Fruit fly (Drosophila melanogaster): ENCODE measurements around the gene CG11327.
A peak's percentile ranks its signal among the peaks of the same experiment; 100 is the strongest.

CG11327 gene

dm6 chr2L:6647103-6647711 lies 39.3 kb downstream of the CG11327 start:
- TF ChIP-seq CG7045 (GFP tag; optimal IDR thresholded peaks at IDR 0.05) (peak; percentile 91), CG14711 (tag; optimal IDR thresholded peaks at IDR 0.05) (peak; percentile 90), bab1 (GFP tag; optimal IDR thresholded peaks at IDR 0.05) (peak; percentile 86), CG5204 (GFP tag; optimal IDR thresholded peaks at IDR 0.05) (peak; percentile 92), Crg-1 (GFP tag; optimal IDR thresholded peaks at IDR 0.05) (peak; percentile 79), Clk (GFP tag; optimal IDR thresholded peaks at IDR 0.05) (peak; percentile 82), Mnt (GFP tag; optimal IDR thresholded peaks at IDR 0.05) (peak; percentile 69), toe (GFP tag; optimal IDR thresholded peaks at IDR 0.05) (no peak), CG7101 (tag; optimal IDR thresholded peaks at IDR 0.05) (peak; percentile 95), cic (GFP tag; optimal IDR thresholded peaks at IDR 0.05) (peak; percentile 84), CG11617 (GFP tag; optimal IDR thresholded peaks at IDR 0.05) (peak; percentile 93), Hr96 (GFP tag; optimal IDR thresholded peaks at IDR 0.05) (peak; percentile 90), kay (GFP tag; ENCODE audit: borderline replicate concordance) (peak; percentile 98), pad (GFP tag; optimal IDR thresholded peaks at IDR 0.05) (peak; percentile 69), ovo (GFP tag; optimal IDR thresholded peaks at IDR 0.05) (peak; percentile 88), CG12768 (GFP tag; optimal IDR thresholded peaks at IDR 0.05) (peak; percentile 90), tj (GFP tag; optimal IDR thresholded peaks at IDR 0.05) (peak; percentile 82), CG33017 (tag; optimal IDR thresholded peaks at IDR 0.05) (peak; percentile 94), cnc (optimal IDR thresholded peaks at IDR 0.05) (no peak), CG1620 (GFP tag; optimal IDR thresholded peaks at IDR 0.05) (peak; percentile 84)

- peak; percentile 52 for TF ChIP-seq cic (GFP tag; optimal IDR thresholded peaks at IDR 0.05)
- no peak for TF ChIP-seq CG12768 (GFP tag; optimal IDR thresholded peaks at IDR 0.05)
- TF ChIP-seq tj (GFP tag; optimal IDR thresholded peaks at IDR 0.05), result peak; percentile 93
- peak; percentile 48 for TF ChIP-seq Mnt (GFP tag; optimal IDR thresholded peaks at IDR 0.05)
- no peak for TF ChIP-seq CG33017 (tag; optimal IDR thresholded peaks at IDR 0.05)
- TF ChIP-seq Crg-1 (GFP tag; optimal IDR thresholded peaks at IDR 0.05), result peak; percentile 19
- TF ChIP-seq kay (GFP tag; ENCODE audit: borderline replicate concordance), result peak; percentile 99
- TF ChIP-seq Hr96 (GFP tag; optimal IDR thresholded peaks at IDR 0.05), result no peak
- no peak for TF ChIP-seq bab1 (GFP tag; optimal IDR thresholded peaks at IDR 0.05)
- TF ChIP-seq CG14711 (tag; optimal IDR thresholded peaks at IDR 0.05), result no peak
- TF ChIP-seq Clk (GFP tag; optimal IDR thresholded peaks at IDR 0.05), result no peak
These were observed 42.0 kb downstream of the CG11327 start for dm6 chr2L:6644421-6645059.

- TF ChIP-seq Crg-1 (GFP tag; optimal IDR thresholded peaks at IDR 0.05) (peak; percentile 4), pad (GFP tag; optimal IDR thresholded peaks at IDR 0.05) (no peak), Hr96 (GFP tag; optimal IDR thresholded peaks at IDR 0.05) (no peak), CG33017 (tag; optimal IDR thresholded peaks at IDR 0.05) (no peak), cnc (optimal IDR thresholded peaks at IDR 0.05) (no peak), toe (GFP tag; optimal IDR thresholded peaks at IDR 0.05) (no peak), CG7101 (tag; optimal IDR thresholded peaks at IDR 0.05) (no peak), cic (GFP tag; optimal IDR thresholded peaks at IDR 0.05) (no peak), tj (GFP tag; optimal IDR thresholded peaks at IDR 0.05) (peak; percentile 85), CG1620 (GFP tag; optimal IDR thresholded peaks at IDR 0.05) (no peak), kay (GFP tag; ENCODE audit: borderline replicate concordance) (peak; percentile 37), ovo (GFP tag; optimal IDR thresholded peaks at IDR 0.05) (no peak), CG14711 (tag; optimal IDR thresholded peaks at IDR 0.05) (no peak), bab1 (GFP tag; optimal IDR thresholded peaks at IDR 0.05) (no peak), CG5204 (GFP tag; optimal IDR thresholded peaks at IDR 0.05) (no peak), CG12768 (GFP tag; optimal IDR thresholded peaks at IDR 0.05) (no peak), Mnt (GFP tag; optimal IDR thresholded peaks at IDR 0.05) (peak; percentile 7), CG11617 (GFP tag; optimal IDR thresholded peaks at IDR 0.05) (no peak), CG7045 (GFP tag; optimal IDR thresholded peaks at IDR 0.05) (no peak), Clk (GFP tag; optimal IDR thresholded peaks at IDR 0.05) (no peak)
These were observed 43.2 kb downstream of the CG11327 start for dm6 chr2L:6643218-6643756.
